Fruit fly (Drosophila melanogaster): ENCODE measurements around the gene ouib.

Gene ouib

DNA sequence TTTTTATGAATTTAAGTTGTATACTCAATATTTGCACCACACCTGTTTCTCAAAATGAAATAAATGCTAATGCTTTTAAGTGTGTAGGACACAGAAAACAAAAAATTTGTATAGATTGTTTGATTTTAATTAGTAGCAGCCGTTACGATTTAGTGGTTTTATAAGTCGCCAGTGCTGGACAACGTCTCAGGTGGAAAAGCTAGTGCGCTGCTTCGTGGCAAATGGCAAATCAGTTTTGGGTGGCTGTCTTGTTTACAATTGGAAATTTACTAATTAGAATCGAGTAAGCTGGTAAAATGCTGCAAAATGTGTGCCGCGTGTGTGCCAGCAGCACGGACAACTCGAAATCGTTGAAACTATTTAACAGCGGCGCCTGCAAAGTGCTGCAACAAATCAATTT, 1.4 kb downstream of the ouib start, which contains the start of gene CG8159:
CG8159 (plus strand) TSS at position 223 of the 400 bp plus-strand sequence.
- TF ChIP-seq CG8765 (GFP tag; IDR thresholded peaks at IDR 0.05): no peak
- TF ChIP-seq ems (GFP tag; optimal IDR thresholded peaks at IDR 0.05): no peak
- TF ChIP-seq Stat92E (GFP tag; optimal IDR thresholded peaks at IDR 0.05): no peak
- no peak for TF ChIP-seq Sox100B (GFP tag; optimal IDR thresholded peaks at IDR 0.05)
- no peak for TF ChIP-seq CG6765 (GFP tag; optimal IDR thresholded peaks at IDR 0.05)
- TF ChIP-seq Hr51 (GFP tag; optimal IDR thresholded peaks at IDR 0.05): no peak
- TF ChIP-seq pfk (GFP tag; optimal IDR thresholded peaks at IDR 0.05): no peak
- 0 out of 3 replicates have a peak, but pooled peaks have one; percentile 9 for TF ChIP-seq ci (GFP tag; IDR thresholded peaks at IDR 0.05)
- TF ChIP-seq lbe (GFP tag; optimal IDR thresholded peaks at IDR 0.05): no peak
- no peak for TF ChIP-seq chif (GFP tag; optimal IDR thresholded peaks at IDR 0.05)
- no peak for TF ChIP-seq Drgx (GFP tag; IDR thresholded peaks at IDR 0.05)
- no peak for TF ChIP-seq CG13296 (GFP tag; optimal IDR thresholded peaks at IDR 0.05)
- no peak for TF ChIP-seq scrt (GFP tag; optimal IDR thresholded peaks at IDR 0.05)
- TF ChIP-seq CG4360 (GFP tag; IDR thresholded peaks at IDR 0.05): no peak
- TF ChIP-seq zen2 (GFP tag; IDR thresholded peaks at IDR 0.05; ENCODE audit: partially characterized antibody): no peak
- TF ChIP-seq Adf1 (GFP tag; IDR thresholded peaks at IDR 0.05): no peak
- TF ChIP-seq wor (GFP tag; IDR thresholded peaks at IDR 0.05): no peak
- no peak for TF ChIP-seq sd (tag; optimal IDR thresholded peaks at IDR 0.05)
- no peak for TF ChIP-seq GATAe (GFP tag; conservative IDR thresholded peaks at IDR 0.05)
- peak; percentile 88 for TF ChIP-seq Elba2 (GFP tag; optimal IDR thresholded peaks at IDR 0.05)
- no peak for TF ChIP-seq CG12104 (GFP tag; optimal IDR thresholded peaks at IDR 0.05)
- TF ChIP-seq sens-2 (GFP tag; IDR thresholded peaks at IDR 0.05): no peak
- no peak for TF ChIP-seq lmd (GFP tag; IDR thresholded peaks at IDR 0.05)
- TF ChIP-seq dimm (GFP tag; IDR thresholded peaks at IDR 0.05): no peak
- TF ChIP-seq zen (tag; optimal IDR thresholded peaks at IDR 0.05): no peak
- no peak for TF ChIP-seq pb (GFP tag; optimal IDR thresholded peaks at IDR 0.05)
- no peak for TF ChIP-seq CG7372 (GFP tag; IDR thresholded peaks at IDR 0.05)
- TF ChIP-seq Ets65A (GFP tag): peak; percentile 24
- TF ChIP-seq crp (GFP tag; optimal IDR thresholded peaks at IDR 0.05): peak in 1 of 2 experiments; percentile 43
- TF ChIP-seq gsb-n (tag; optimal IDR thresholded peaks at IDR 0.05): no peak
- no peak for TF ChIP-seq CG16815 (GFP tag; optimal IDR thresholded peaks at IDR 0.05)
- 0 out of 2 replicates have a peak, but pooled peaks have one; percentile 6 for TF ChIP-seq Bgb (GFP tag; IDR thresholded peaks at IDR 0.05; ENCODE audit: partially characterized antibody)
- no peak for TF ChIP-seq CG11456 (GFP tag; IDR thresholded peaks at IDR 0.05)
- no peak for TF ChIP-seq abd-A (tag; optimal IDR thresholded peaks at IDR 0.05)
- TF ChIP-seq psq (GFP tag; optimal IDR thresholded peaks at IDR 0.05): no peak
- no peak for TF ChIP-seq CG16813 (GFP tag; IDR thresholded peaks at IDR 0.05; ENCODE audit: partially characterized antibody)
- no peak for TF ChIP-seq ac (GFP tag; optimal IDR thresholded peaks at IDR 0.05)
- TF ChIP-seq vvl (GFP tag; IDR thresholded peaks at IDR 0.05): peak; percentile 34; the same call in 1 of the 2 replicates
- TF ChIP-seq pita (GFP tag; optimal IDR thresholded peaks at IDR 0.05): no peak
- TF ChIP-seq kay (GFP tag; optimal IDR thresholded peaks at IDR 0.05): no peak
- TF ChIP-seq Camta (GFP tag; optimal IDR thresholded peaks at IDR 0.05): no peak
- no peak for TF ChIP-seq Fer3 (tag; optimal IDR thresholded peaks at IDR 0.05)
- no peak for TF ChIP-seq wek (GFP tag; optimal IDR thresholded peaks at IDR 0.05)
- TF ChIP-seq pzg (GFP tag; optimal IDR thresholded peaks at IDR 0.05): peak; percentile 44
- no peak for TF ChIP-seq ewg (GFP tag; optimal IDR thresholded peaks at IDR 0.05)
- TF ChIP-seq p53 (GFP tag; optimal IDR thresholded peaks at IDR 0.05): no peak
- TF ChIP-seq Poxn (GFP tag; IDR thresholded peaks at IDR 0.05): no peak
- no peak for TF ChIP-seq CG17912 (GFP tag; optimal IDR thresholded peaks at IDR 0.05)
- no peak for TF ChIP-seq ab (GFP tag; optimal IDR thresholded peaks at IDR 0.05)
- TF ChIP-seq Sin3A (optimal IDR thresholded peaks at IDR 0.05): no peak
- no peak for TF ChIP-seq Abd-B (GFP tag; optimal IDR thresholded peaks at IDR 0.05)
- no peak for TF ChIP-seq Hmr (GFP tag; optimal IDR thresholded peaks at IDR 0.05)
